Fruit fly (Drosophila melanogaster) whole organism, embryonic: ENCODE measurements around the gene Ant2.

ENCODE experiments used
- Awh ChIP-seq: fragments of 200-800 bp; sonication (Bioruptor generic); IDR thresholded peaks from 2 replicates; pipeline ENCODE4, ENCODE4 v1.3.6; 2022; ENCODE audit warnings: missing biosample characterization, missing genetic modification characterization
- CG10565 ChIP-seq: fragments of 200-800 bp; sonication (Bioruptor generic); optimal IDR thresholded peaks from 3 replicates; lab custom pipeline; 2016; ENCODE audit warnings: missing biosample characterization, mild to moderate bottlenecking, missing genetic modification characterization
- CG10654 ChIP-seq: fragments of 200-800 bp; sonication (Bioruptor generic); optimal IDR thresholded peaks from 2 replicates; lab custom pipeline; 2016; ENCODE audit warnings: missing biosample characterization, missing genetic modification characterization
- CG10959 ChIP-seq: fragments of 200-800 bp; sonication (Bioruptor generic); IDR thresholded peaks from 2 replicates; pipeline ENCODE4 v1.3.6; 2022; ENCODE audit warnings: missing biosample characterization, missing genetic modification characterization
- CG11723 ChIP-seq: fragments of 200-800 bp; sonication (Bioruptor generic); optimal IDR thresholded peaks from 2 replicates; lab custom pipeline; 2017; ENCODE audit warnings: missing biosample characterization, mild to moderate bottlenecking, missing genetic modification characterization
- CG13424 ChIP-seq: fragments of 200-800 bp; sonication (Bioruptor generic); optimal IDR thresholded peaks from 2 replicates; lab custom pipeline; 2019; ENCODE audit warnings: missing biosample characterization, mild to moderate bottlenecking, missing genetic modification characterization, moderate library complexity
- CG14050 ChIP-seq: fragments of 200-800 bp; sonication (Bioruptor generic); IDR thresholded peaks from 3 replicates; pipeline ENCODE4 v1.3.6; 2022; ENCODE audit warnings: missing biosample characterization, missing genetic modification characterization
- CG14710 ChIP-seq: fragments of 200-800 bp; sonication (Bioruptor generic); optimal IDR thresholded peaks from 3 replicates; lab custom pipeline; 2019; ENCODE audit warnings: missing biosample characterization, mild to moderate bottlenecking, missing genetic modification characterization, moderate library complexity
- CG1529 ChIP-seq: fragments of 200-800 bp; sonication (Bioruptor generic); optimal IDR thresholded peaks from 3 replicates; lab custom pipeline; 2018; ENCODE audit warnings: missing biosample characterization, missing genetic modification characterization
- CG15514 ChIP-seq: fragments of 200-800 bp; sonication (Bioruptor generic); optimal IDR thresholded peaks from 3 replicates; lab custom pipeline; 2017; ENCODE audit warnings: missing biosample characterization, missing genetic modification characterization, mild to moderate bottlenecking, moderate library complexity, missing genetic modification reagents
- CG3065 ChIP-seq: fragments of 200-800 bp; sonication (Bioruptor generic); optimal IDR thresholded peaks from 2 replicates; lab custom pipeline; 2016; ENCODE audit warnings: missing biosample characterization, missing genetic modification characterization
- CG31224 ChIP-seq: fragments of 200-800 bp; sonication (Bioruptor generic); IDR thresholded peaks from 2 replicates; pipeline ENCODE4 v1.3.6; 2022; ENCODE audit warnings: missing biosample characterization, missing genetic modification characterization
- CG31388 ChIP-seq: fragments of 200-800 bp; sonication (Bioruptor generic); optimal IDR thresholded peaks from 2 replicates; lab custom pipeline; 2016; ENCODE audit warnings: missing biosample characterization, missing genetic modification characterization
- CG3847 ChIP-seq: fragments of 200-800 bp; sonication (Bioruptor generic); IDR thresholded peaks from 2 replicates; pipeline ENCODE4 v1.3.6; 2022; ENCODE audit warnings: missing biosample characterization, missing genetic modification characterization
- CG5953 ChIP-seq: fragments of 200-800 bp; sonication (Bioruptor generic); IDR thresholded peaks from 2 replicates; pipeline ENCODE4 v1.3.6; 2022; ENCODE audit warnings: missing biosample characterization, missing genetic modification characterization
- CG6254 ChIP-seq: fragments of 200-800 bp; sonication (Bioruptor generic); optimal IDR thresholded peaks from 3 replicates; lab custom pipeline; 2017; ENCODE audit warnings: mild to moderate bottlenecking, missing biosample characterization, missing genetic modification reagents, missing genetic modification characterization
- CG6791 ChIP-seq: fragments of 200-800 bp; sonication (Bioruptor generic); IDR thresholded peaks from 3 replicates; pipeline ENCODE4 v1.3.6; 2022; ENCODE audit warnings: missing biosample characterization, missing genetic modification characterization; ENCODE audit not compliant: partially characterized antibody
- CG7556 ChIP-seq: fragments of 200-800 bp; sonication (Bioruptor generic); optimal IDR thresholded peaks from 2 replicates; lab custom pipeline; 2017; ENCODE audit warnings: missing biosample characterization, mild to moderate bottlenecking, missing genetic modification characterization
- CG7987 ChIP-seq: fragments of 200-800 bp; sonication (Bioruptor generic); optimal IDR thresholded peaks from 2 replicates; lab custom pipeline; 2018; ENCODE audit warnings: missing biosample characterization, mild to moderate bottlenecking, missing genetic modification characterization, moderate library complexity
- CG9876 ChIP-seq: fragments of 200-800 bp; sonication (Bioruptor generic); optimal IDR thresholded peaks from 2 replicates; lab custom pipeline; 2016; ENCODE audit warnings: missing biosample characterization, missing genetic modification characterization
- Dp ChIP-seq: fragments of 200-800 bp; sonication (Bioruptor generic); optimal IDR thresholded peaks from 2 replicates; lab custom pipeline; 2018; ENCODE audit warnings: missing biosample characterization, mild to moderate bottlenecking, missing genetic modification characterization, moderate library complexity
- E2f1 ChIP-seq: fragments of 200-800 bp; sonication (Bioruptor generic); IDR thresholded peaks from 2 replicates; pipeline ENCODE4 v1.3.6; 2022; ENCODE audit warnings: missing biosample characterization, missing genetic modification characterization
- Fer2 ChIP-seq: fragments of 200-800 bp; sonication (Bioruptor generic); optimal IDR thresholded peaks from 2 replicates; lab custom pipeline; 2018; ENCODE audit warnings: missing biosample characterization, mild to moderate bottlenecking, missing genetic modification characterization, moderate library complexity
- H15 ChIP-seq: fragments of 200-800 bp; sonication (Bioruptor generic); IDR thresholded peaks from 3 replicates; pipeline ENCODE4 v1.3.6; 2022; ENCODE audit warnings: missing biosample characterization, missing genetic modification characterization
- HmgZ ChIP-seq: fragments of 200-800 bp; sonication (Bioruptor generic); optimal IDR thresholded peaks from 2 replicates; lab custom pipeline; 2018; ENCODE audit warnings: missing biosample characterization, mild to moderate bottlenecking, missing genetic modification characterization
- Ravus ChIP-seq: fragments of 200-800 bp; sonication (Bioruptor generic); IDR thresholded peaks from 2 replicates; pipeline ENCODE4 v1.3.6; 2022; ENCODE audit warnings: missing biosample characterization, missing genetic modification characterization
- Side ChIP-seq: fragments of 200-800 bp; sonication (Bioruptor generic); optimal IDR thresholded peaks from 2 replicates; lab custom pipeline; 2016; ENCODE audit warnings: missing biosample characterization, missing genetic modification characterization
- TFAM ChIP-seq: fragments of 200-800 bp; sonication (Bioruptor generic); optimal IDR thresholded peaks from 2 replicates; lab custom pipeline; 2017; ENCODE audit warnings: missing biosample characterization, missing genetic modification characterization, inconsistent platforms
- Tbp ChIP-seq: fragments of >200 bp; optimal IDR thresholded peaks from 2 replicates; lab custom pipeline; 2018; ENCODE audit warnings: missing biosample characterization, missing genetic modification characterization
- Trl ChIP-seq, 3 experiments: fragments of >200 bp in 2 of 3; fragments of 200-800 bp in 1 of 3; sonication (Bioruptor generic) in 1 of 3; optimal IDR thresholded peaks; 2 replicates in 1 of 3; 3 replicates in 2 of 3; lab custom pipeline; 2016 to 2017; ENCODE audit warnings: missing biosample characterization in 1 of 3, missing genetic modification characterization in 1 of 3
- ac ChIP-seq: fragments of 200-800 bp; sonication (Bioruptor generic); optimal IDR thresholded peaks from 3 replicates; lab custom pipeline; 2017; ENCODE audit warnings: missing biosample characterization, mild to moderate bottlenecking, missing genetic modification characterization
- ase ChIP-seq: fragments of 200-800 bp; sonication (Bioruptor generic); IDR thresholded peaks from 3 replicates; pipeline ENCODE4 v1.3.6; 2022; ENCODE audit warnings: missing biosample characterization, missing genetic modification characterization
- cad ChIP-seq: fragments of >200 bp; optimal IDR thresholded peaks from 2 replicates; lab custom pipeline; 2017; ENCODE audit warnings: missing biosample characterization, missing genetic modification characterization
- chinmo ChIP-seq: fragments of 200-800 bp; sonication (Bioruptor generic); IDR thresholded peaks from 4 replicates; pipeline ENCODE4 v1.3.6; 2022; ENCODE audit warnings: missing biosample characterization, missing genetic modification characterization; ENCODE audit not compliant: partially characterized antibody
- fd102C ChIP-seq: fragments of 200-800 bp; sonication (Bioruptor generic); optimal IDR thresholded peaks from 2 replicates; lab custom pipeline; 2018; ENCODE audit warnings: missing biosample characterization, mild to moderate bottlenecking, missing genetic modification characterization, moderate library complexity
- fru ChIP-seq: fragments of >200 bp; optimal IDR thresholded peaks from 2 replicates; lab custom pipeline; 2017
- gro ChIP-seq: fragments of 200-800 bp; sonication (Bioruptor generic); optimal IDR thresholded peaks from 2 replicates; lab custom pipeline; 2016; ENCODE audit warnings: missing biosample characterization, missing genetic modification characterization
- ham ChIP-seq: fragments of 200-800 bp; sonication (Bioruptor generic); IDR thresholded peaks from 2 replicates; pipeline ENCODE4 v1.3.6; 2022; ENCODE audit warnings: missing biosample characterization, missing genetic modification characterization
- hbn ChIP-seq: fragments of 200-800 bp; sonication (Bioruptor generic); IDR thresholded peaks from 2 replicates; pipeline ENCODE4 v1.3.6; 2022; ENCODE audit warnings: missing biosample characterization, missing genetic modification characterization; ENCODE audit not compliant: partially characterized antibody
- ind ChIP-seq: fragments of 200-800 bp; sonication (Bioruptor generic); optimal IDR thresholded peaks from 3 replicates; lab custom pipeline; 2016; ENCODE audit warnings: missing biosample characterization, missing genetic modification characterization
- odd ChIP-seq: fragments of 200-800 bp; sonication (Bioruptor generic); optimal IDR thresholded peaks from 2 replicates; lab custom pipeline; 2017; ENCODE audit warnings: missing biosample characterization, mild to moderate bottlenecking, missing genetic modification characterization
- onecut ChIP-seq: fragments of 200-800 bp; sonication (Bioruptor generic); IDR thresholded peaks from 2 replicates; pipeline ENCODE4 v1.3.6; 2022; ENCODE audit warnings: missing biosample characterization, missing genetic modification characterization
- pita ChIP-seq: fragments of 200-800 bp; sonication (Bioruptor generic); optimal IDR thresholded peaks from 2 replicates; lab custom pipeline; 2017; ENCODE audit warnings: missing biosample characterization, mild to moderate bottlenecking, missing genetic modification characterization
- pum ChIP-seq: fragments of 200-800 bp; sonication (Bioruptor generic); optimal IDR thresholded peaks from 2 replicates; lab custom pipeline; 2016; ENCODE audit warnings: missing biosample characterization, missing genetic modification characterization
- so ChIP-seq: fragments of 200-800 bp; sonication (Bioruptor generic); IDR thresholded peaks from 3 replicates; pipeline ENCODE4 v1.3.6; 2022; ENCODE audit warnings: missing biosample characterization, missing genetic modification characterization
- vvl ChIP-seq: fragments of 200-800 bp; sonication (Bioruptor generic); IDR thresholded peaks from 2 replicates; pipeline ENCODE4 v1.3.6; 2022; ENCODE audit warnings: missing biosample characterization, missing genetic modification characterization
- zen ChIP-seq: fragments of 200-800 bp; sonication (Bioruptor generic); optimal IDR thresholded peaks from 3 replicates; lab custom pipeline; 2018; ENCODE audit warnings: missing biosample characterization, mild to moderate bottlenecking, missing genetic modification characterization, moderate library complexity
- zen2 ChIP-seq: fragments of 200-800 bp; sonication (Bioruptor generic); IDR thresholded peaks from 3 replicates; pipeline ENCODE4 v1.3.6; 2022; ENCODE audit warnings: missing biosample characterization, missing genetic modification characterization; ENCODE audit not compliant: partially characterized antibody

The Ant2 gene

DNA sequence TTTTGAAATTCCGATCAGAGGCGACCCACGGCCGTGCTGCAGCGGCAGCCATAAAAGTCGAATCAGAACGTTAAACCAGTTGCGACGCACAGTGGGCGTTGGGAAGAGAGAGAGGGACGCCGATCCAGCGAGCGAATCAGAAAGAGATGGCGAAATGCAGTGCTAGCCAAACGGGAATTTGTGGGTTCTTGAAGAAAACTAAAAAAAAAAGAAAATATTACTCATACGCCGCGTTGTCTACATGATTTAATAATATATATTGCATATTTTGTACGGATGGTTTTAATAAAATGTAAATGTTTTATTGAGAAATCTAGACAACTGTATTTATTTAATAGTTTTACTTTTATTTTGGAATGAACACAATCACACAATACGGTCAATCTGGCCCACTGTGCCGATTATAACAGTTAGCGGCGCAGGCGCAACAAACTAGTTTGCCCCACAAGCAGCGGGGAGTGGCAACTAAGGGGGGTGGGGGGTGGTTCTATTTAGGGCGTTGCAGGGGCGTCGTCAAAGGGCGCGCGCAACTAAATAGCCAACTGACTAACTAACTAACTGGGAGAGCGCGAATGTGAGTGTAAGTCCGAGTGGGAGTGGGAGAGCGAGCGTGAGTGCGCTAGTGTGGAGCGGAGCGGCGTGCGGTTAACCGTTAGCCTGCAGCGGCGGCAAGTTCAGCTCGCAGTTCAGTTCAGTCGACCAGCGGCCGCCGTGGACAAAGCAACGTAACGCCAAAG, 14.7 kb downstream of the Ant2 start, which contains the start of gene CG15211 (continued):
- TF ChIP-seq CG14710 (peak; percentile 78), HmgZ (no peak), CG6254 (GFP tag; lab: Kevin White, UChicago) (peak; percentile 60), CG6791 (no peak)

DNA sequence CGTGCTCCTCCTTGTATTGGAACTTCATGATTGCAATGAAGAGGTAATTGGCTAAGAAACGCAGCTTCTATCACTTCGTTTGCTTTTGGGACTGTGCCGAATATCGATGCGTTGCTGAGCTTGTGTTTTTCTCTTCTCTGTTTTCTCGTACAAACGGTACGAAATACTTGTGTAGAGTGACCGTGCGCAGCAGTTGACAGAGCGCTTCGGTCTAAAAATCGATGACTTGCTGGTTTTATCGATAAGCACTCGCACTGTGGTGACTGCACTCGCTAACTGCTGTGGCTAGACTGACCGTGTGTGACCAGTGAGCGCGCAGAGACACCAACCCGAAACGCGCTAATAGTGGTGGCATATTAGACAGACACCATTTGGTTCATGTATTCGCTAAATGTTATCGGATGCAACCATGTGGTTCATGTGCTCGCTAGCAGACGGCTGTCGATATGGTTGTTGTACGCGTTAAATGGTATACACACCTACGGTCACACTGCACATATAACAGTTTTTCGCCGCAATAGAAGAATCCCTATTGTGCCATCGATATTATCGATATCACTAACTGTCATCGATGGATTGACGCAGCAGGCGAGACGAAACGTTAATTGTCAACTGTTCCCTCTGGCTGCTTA, 18.5 kb downstream of the Ant2 start, which contains the start of the genes Atg8a and BTBD9:
Atg8a (minus strand) TSS at position 296 of the 632 bp plus-strand sequence.
BTBD9 (plus strand) TSS at position 495 of the 632 bp plus-strand sequence.
- TF ChIP-seq odd (no peak), CG11723 (GFP tag; lab: Kevin White, UChicago) (no peak), pum (GFP tag; lab: Kevin White, UChicago) (peak; percentile 32), Trl (optimal IDR thresholded peaks at IDR 0.05; lab: Kevin White, UChicago) (no peak), Trl (GFP tag; optimal IDR thresholded peaks at IDR 0.05; lab: Kevin White, UChicago) (no peak), CG14050 (no peak), Dp (GFP tag; lab: Kevin White, UChicago) (peak; percentile 64), CG3065 (no peak), CG7556 (no peak), CG3847 (GFP tag; lab: Robert Waterston, UW) (peak; percentile 76), ind (peak; percentile 6), so (GFP tag; lab: Robert Waterston, UW) (peak; percentile 23; the same call in 1 of the 3 replicates), ham (GFP tag; lab: Robert Waterston, UW) (no peak), ac (no peak), pita (peak; percentile 99), fd102C (no peak), CG1529 (no peak), zen2 (peak; percentile 75; the same call in 1 of the 3 replicates), vvl (GFP tag; lab: Robert Waterston, UW) (no peak; the same call in 1 of the 2 replicates), CG7987 (GFP tag; lab: Kevin White, UChicago) (peak; percentile 26), CG10959 (GFP tag; lab: Robert Waterston, UW) (no peak), Tbp (no peak), CG31224 (GFP tag; lab: Robert Waterston, UW) (peak; percentile 33; the same call in 1 of the 2 replicates), ase (GFP tag; lab: Robert Waterston, UW) (no peak), CG10654 (GFP tag; lab: Kevin White, UChicago) (peak; percentile 10), TFAM (GFP tag; lab: Kevin White, UChicago) (no peak), CG13424 (peak; percentile 16), Side (peak; percentile 17), Ravus (GFP tag; lab: Robert Waterston, UW) (no peak), onecut (GFP tag; lab: Robert Waterston, UW) (no peak), cad (GFP tag; lab: Kevin White, UChicago) (no peak), CG5953 (no peak), zen (tag; lab: Kevin White, UChicago) (peak; percentile 18), CG15514 (peak; percentile 88), CG31388 (GFP tag; lab: Kevin White, UChicago) (no peak), gro (GFP tag; lab: Kevin White, UChicago) (peak; percentile 10), H15 (GFP tag; lab: Robert Waterston, UW) (no peak), chinmo (GFP tag; lab: Robert Waterston, UW) (peak; percentile 79; the same call in 1 of the 4 replicates), Awh (GFP tag; lab: Robert Waterston, UW) (no peak), CG9876 (GFP tag; lab: Kevin White, UChicago) (peak; percentile 42), hbn (GFP tag; lab: Robert Waterston, UW) (peak; percentile 78), Fer2 (tag; lab: Kevin White, UChicago) (no peak), fru (lab: Kevin White, UChicago) (no peak), E2f1 (GFP tag; lab: Robert Waterston, UW) (no peak), CG10565 (GFP tag; lab: Kevin White, UChicago) (no peak)
